Fruit fly (Drosophila melanogaster) Kc167 (cell line): ENCODE measurements around the gene Bicra.

Experiments used
- Sin3A ChIP-seq: fragments of >200 bp; optimal IDR thresholded peaks from 2 replicates; lab custom pipeline; 2018; ENCODE audit warnings: missing external identifiers
- psq ChIP-seq: fragments of >200 bp; optimal IDR thresholded peaks from 2 replicates; lab custom pipeline; 2017; ENCODE audit warnings: missing external identifiers
- ttk ChIP-seq: sonication (Bioruptor generic); optimal IDR thresholded peaks from 2 replicates; lab custom pipeline; 2017; ENCODE audit warnings: missing external identifiers

dm6 chr3R:29063921-29064460, 1.2 kb downstream of the Bicra start:
- no peak for TF ChIP-seq psq (lab: Kevin White, UChicago)
- no peak for TF ChIP-seq ttk (lab: Kevin White, UChicago)
- no peak for TF ChIP-seq Sin3A (lab: Kevin White, UChicago)
